Worm (Caenorhabditis elegans) whole organism, dauer: ENCODE results near the gene srg-64.

Experiments used
- unc-62 ChIP-seq: sonication (generic microtip); optimal IDR thresholded peaks from 2 replicates; lab custom pipeline; 2017; ENCODE audit warnings: missing biosample characterization, missing genetic modification reagents, missing genetic modification characterization

Gene srg-64

DNA sequence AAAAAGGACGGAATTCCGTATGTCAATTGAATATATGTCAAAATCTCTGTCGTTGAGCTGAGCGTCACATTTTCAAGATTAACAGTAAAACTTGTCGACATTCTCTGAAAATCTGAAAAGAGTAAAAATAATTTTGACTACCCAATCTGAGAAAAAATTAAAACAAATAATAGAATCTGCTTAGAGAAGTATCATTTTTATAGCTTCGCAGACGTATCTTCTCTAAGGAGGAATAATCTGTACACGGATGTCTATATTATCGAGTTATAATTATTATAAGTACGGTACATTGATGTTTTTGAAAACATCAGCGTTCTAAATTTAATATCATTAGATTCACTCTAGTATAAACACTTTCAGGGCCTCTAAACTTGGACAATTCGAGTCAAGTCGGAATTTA is at the start of gene srg-64:
srg-64 (minus strand) TSS at position 101 of the 400 bp plus-strand sequence.
- TF ChIP-seq unc-62 (GFP tag; lab: Kevin White, UChicago): no peak

DNA sequence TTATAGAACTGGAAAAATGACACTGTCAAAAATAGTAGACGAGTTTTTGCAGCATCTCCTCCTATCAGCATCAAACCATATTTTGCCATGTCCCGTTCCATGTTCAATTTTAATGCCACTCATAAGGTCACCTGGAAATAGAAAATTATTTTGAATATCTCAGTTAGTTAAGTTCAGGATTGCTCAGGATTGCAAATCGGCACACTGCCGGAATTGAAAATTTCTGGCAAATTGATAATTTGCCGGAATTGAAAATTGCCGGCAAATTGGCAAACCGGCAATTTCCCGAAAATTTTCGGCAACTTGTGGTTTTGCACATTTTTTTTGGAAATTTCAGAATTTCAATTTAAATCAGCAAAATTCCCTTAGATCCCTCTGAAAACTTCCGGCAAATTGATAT is 46.3 kb upstream of the srg-64 start, which contains the start of gene Y7A5A.5:
Y7A5A.5 (minus strand) TSS at position 101 of the 400 bp plus-strand sequence.
- TF ChIP-seq unc-62 (GFP tag; lab: Kevin White, UChicago): no peak

DNA sequence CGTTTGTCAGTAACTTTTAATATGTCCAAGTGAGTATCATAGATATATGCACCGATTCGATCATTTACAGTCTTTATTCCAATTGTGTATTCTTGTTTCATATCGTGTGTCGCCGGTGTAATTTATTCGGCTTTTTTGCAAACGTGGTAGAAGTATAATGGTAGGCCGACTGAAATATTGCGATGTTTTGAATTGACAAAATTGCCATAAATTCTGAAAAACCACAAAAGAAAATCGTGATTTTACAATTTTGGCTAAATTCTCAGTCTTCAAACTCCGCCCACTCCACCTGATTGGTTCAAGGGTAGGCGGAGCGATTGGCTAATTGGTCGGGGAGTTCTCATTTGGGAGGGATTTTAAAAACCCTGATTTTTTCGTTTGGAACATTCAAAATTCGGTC is 44.1 kb upstream of the srg-64 start, which contains the start of gene Y7A5A.3:
Y7A5A.3 (minus strand) TSS at position 101 of the 400 bp plus-strand sequence.
- no peak for TF ChIP-seq unc-62 (GFP tag; lab: Kevin White, UChicago)

DNA sequence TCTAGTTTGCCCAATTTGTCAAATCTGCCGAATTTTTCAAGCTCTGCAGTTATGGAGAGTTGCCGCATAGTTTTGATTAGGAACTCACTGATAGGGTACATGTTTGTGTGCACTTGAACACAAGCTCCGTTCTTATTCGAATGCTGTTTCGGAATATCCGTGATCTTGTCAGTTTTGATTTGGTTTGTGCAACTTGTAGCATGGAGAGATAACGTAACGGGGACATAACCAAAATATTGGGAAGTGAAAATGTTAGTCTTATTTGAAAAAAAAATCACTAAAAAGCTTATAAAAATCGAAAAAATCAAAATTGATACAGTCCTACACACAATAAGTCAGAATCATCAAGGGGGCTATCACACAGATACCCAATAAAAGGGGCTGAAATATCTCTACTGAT is 41.6 kb upstream of the srg-64 start, which contains the start of gene Y7A5A.24:
Y7A5A.24 (minus strand) TSS at position 101 of the 400 bp plus-strand sequence.
- TF ChIP-seq unc-62 (GFP tag; lab: Kevin White, UChicago): no peak

DNA sequence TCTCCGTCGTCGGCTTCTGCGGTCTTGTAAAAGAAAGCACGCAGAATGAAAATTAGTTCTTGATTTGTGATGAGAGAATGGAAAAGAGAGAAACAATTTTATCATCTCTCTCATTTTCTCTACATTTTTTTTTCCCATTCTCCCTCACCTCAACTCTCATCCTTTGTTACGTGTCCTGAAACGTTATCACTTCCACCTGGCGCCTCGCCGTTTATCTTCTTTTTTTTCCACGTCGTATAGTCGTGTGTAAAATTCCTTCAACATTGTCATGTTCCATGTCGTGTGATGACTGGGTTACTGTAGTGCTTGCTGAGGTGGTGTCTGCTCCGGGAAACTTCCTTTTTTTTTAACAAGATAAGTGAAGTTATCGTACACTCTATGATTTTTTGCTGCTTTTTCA is 39.1 kb upstream of the srg-64 start:
- no peak for TF ChIP-seq unc-62 (GFP tag; lab: Kevin White, UChicago)

DNA sequence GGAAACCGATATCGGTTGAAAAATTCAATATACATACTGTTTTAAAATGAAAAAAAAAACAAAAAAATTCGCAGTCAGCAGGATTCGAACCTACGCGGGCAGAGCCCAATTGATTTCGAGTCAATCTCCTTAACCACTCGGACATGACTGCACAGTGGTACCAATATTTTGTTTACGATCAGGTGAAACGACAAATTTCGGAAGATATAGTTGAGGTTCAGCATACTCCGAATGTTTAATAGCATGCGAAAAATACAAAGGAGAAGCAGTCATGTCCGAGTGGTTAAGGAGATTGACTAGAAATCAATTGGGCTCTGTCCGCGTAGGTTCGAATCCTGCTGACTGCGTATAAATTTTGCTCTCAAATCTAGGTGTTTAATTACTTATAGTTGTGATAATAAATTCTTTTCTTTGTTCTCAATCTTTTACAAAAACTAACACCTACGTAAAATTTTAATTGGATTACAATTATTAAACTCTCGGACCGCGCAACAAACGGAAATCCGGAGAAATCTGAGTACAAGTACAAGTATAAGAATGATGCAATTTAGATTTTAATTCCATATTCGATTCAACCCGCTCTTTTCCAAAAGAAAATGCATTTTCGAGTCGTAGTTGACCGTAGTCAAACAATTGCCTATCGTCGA is 33.0 kb upstream of the srg-64 start, which contains the start of gene Y7A5A.13:
Y7A5A.13 (plus strand) TSS at position 597 of the 647 bp plus-strand sequence.
- TF ChIP-seq unc-62 (GFP tag; lab: Kevin White, UChicago): no peak

DNA sequence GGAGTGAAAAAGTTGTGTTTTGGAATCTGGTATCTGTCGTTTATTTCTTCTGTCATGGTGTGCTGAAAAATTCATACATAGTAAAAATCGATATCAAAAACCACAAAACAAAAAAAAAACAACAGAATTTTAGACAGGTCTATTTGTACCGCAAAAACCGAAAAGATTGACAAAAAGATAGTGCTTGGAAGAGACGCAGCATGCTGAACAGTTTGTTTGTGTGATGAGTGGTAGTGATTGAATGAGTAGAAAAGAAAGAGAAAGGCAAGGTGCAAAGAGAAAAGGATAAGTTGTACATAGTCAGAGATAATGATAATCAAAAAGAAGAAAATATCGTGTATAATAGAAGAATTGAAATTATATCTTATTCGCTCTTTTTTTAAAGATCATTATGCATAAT is 32.2 kb upstream of the srg-64 start, which contains the start of gene Y7A5A.2:
Y7A5A.2 (minus strand) TSS at position 62 of the 400 bp plus-strand sequence.
- TF ChIP-seq unc-62 (GFP tag; lab: Kevin White, UChicago): no peak

DNA sequence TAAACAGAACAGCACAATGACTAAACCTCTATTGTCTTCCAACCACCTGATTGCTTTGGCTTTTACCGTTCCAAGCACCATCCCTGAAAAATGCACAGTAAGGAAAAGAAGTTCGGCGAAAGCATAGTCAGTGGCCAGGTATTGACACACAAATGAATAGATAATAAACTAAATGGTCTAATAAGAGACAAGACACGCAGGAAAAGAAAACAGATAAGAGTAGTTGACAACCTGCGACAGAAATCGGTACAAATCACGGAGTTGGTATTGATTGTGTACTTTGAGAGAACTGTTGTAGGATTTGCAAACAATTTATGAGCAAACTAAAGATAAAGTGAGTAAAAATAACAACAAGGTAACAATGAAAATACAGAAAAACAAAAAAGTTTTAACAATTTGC is 31.0 kb upstream of the srg-64 start, which contains the start of gene Y7A5A.1:
Y7A5A.1 (minus strand) TSS at position 83 of the 400 bp plus-strand sequence.
- no peak for TF ChIP-seq unc-62 (GFP tag; lab: Kevin White, UChicago)

DNA sequence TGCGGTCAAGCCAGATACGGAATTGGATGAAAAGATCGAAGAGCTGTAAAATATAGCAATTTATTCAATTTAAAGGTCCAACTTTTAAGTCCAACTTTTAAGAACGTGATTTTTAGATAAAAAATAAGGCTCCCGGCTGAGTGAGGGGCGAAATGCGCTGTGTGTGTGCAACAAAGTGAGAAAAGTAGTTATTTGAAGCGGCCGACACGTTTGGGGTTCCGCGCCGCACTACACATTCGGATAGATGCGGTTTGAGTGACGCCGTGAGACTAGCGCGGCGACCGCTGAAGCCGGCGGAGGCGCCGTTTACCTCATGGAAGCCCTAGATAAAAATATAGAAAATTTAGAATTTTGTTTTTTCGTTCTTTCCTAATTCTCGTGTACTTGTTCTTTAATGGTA is 30.4 kb upstream of the srg-64 start:
- no peak for TF ChIP-seq unc-62 (GFP tag; lab: Kevin White, UChicago)

DNA sequence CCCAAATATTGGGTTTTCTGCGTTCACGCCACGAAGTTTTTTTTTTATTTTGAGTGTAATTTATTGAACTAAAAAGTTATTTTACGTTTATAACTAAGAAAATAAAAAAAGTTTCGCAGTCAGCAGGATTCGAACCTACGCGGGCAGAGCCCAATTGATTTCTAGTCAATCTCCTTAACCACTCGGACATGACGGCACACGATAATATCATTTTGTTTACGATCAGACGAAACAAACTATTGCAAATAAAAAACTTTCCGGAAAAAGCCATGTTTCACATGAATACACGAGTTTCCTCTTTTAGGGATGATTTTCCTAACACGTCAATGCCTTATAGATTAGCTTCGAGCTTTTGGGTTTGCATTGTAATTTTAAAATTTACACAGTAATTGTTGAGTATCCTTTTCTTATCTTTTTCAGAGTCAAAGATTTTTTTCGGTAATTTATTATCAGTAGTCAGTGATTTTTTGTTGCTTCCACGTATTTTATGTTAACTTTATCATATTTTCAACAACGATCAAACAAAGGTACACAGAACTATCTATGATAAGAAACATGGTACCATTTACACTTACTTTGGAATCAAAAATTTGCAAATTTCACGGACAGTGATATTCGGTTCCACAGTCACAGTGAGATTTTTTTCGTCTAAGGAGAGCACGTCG is 29.6 kb upstream of the srg-64 start:
- TF ChIP-seq unc-62 (GFP tag; lab: Kevin White, UChicago): no peak

DNA sequence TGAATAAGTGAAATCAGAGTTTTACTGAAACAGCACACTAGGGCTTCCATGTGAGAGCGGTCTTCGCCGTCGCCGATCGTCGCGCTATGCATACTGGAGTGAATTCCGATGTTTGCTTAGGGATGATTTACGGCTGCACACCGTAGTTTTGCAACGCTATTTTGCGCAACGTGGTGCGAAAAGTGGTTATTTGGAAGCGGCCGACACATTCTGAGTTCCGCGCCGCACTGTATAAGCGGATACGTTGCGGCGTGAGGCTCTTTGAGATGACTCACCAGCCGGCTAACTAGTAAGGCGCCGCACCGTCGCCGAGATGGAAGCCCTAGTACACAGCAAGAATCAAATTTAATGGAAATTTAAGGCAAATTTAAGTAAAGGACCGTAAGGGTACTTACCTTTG is 28.1 kb upstream of the srg-64 start:
- no peak for TF ChIP-seq unc-62 (GFP tag; lab: Kevin White, UChicago)

DNA sequence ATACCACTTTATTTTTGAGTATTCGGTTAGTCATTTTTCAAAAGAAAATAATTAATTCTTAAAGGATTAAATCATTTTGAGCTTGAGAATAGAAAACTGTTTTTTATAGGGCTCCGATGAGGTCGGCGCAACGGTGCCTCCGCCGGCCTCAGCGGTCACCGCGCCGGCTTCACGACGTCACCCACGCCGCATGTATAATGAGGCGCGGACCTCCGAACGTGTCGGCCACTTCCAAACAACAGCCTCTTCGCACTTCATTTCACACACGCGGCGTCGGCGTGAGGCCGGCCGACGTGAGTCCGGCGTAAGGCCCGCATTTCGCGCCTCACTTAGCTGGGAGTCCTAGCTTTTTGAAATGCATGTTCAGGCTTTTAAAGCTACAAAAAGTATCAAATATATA is 26.4 kb upstream of the srg-64 start:
- TF ChIP-seq unc-62 (GFP tag; lab: Kevin White, UChicago): no peak

DNA sequence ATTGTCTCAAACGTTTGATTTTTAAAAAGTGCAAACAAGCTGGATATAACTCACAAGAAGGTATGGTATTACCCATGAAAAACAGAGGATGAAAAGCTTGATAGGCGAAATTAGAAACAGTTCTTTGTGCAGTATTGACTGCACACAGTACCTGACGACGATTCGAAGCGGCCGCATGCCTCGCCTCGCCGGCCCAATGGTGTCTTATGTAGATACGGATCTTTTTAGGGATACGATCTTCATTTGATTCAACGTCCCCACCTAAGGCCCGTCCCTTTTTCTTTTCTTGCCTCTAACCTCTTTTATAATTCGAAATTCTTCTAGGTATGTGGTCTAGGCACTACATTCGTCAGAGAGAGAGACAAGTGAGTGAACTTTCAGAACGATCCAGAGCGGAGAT is 25.7 kb upstream of the srg-64 start, which contains the start of gene bus-17:
bus-17 (minus strand) TSS at position 208 of the 400 bp plus-strand sequence.
- TF ChIP-seq unc-62 (GFP tag; lab: Kevin White, UChicago): no peak

DNA sequence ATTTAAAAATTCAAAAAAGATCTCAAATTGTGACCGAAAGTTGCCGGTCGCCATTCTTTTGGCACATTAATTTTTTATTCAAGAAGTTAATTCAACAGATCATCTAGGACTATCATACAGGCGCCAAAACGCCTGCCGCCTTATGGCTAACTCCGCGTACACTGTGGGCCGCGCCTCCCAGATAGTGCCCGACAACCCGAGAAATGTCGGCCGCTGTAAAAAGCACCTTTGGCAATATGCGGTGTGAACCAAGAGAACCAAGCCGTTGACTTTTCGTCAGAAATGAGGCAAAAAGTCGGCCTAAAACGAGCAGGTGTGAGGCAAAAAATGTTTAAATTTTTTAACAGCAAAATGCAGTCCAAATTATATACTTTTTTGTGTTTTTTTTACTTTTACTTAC is 18.8 kb upstream of the srg-64 start:
- no peak for TF ChIP-seq unc-62 (GFP tag; lab: Kevin White, UChicago)

DNA sequence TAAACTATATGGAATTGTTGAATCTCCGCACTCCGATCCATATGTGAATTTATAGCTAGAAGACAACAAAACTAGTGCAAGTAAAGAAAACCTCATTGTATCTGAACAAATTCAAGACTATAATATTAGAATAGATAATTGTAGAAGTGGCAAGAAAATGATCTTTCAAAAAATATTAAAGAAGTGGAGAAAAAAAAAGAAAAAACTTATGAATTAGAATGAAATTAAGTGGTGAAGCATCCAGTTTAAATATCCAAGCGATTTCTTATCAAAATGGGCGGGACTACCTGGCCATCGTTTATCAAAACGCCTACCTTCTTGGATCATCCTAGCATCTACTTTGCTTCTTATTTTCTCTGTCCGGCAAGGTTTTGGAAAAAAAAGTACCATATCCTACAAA is 16.7 kb upstream of the srg-64 start, which contains the start of gene wrt-4:
wrt-4 (minus strand) TSS at position 101 of the 400 bp plus-strand sequence.
- no peak for TF ChIP-seq unc-62 (GFP tag; lab: Kevin White, UChicago)

DNA sequence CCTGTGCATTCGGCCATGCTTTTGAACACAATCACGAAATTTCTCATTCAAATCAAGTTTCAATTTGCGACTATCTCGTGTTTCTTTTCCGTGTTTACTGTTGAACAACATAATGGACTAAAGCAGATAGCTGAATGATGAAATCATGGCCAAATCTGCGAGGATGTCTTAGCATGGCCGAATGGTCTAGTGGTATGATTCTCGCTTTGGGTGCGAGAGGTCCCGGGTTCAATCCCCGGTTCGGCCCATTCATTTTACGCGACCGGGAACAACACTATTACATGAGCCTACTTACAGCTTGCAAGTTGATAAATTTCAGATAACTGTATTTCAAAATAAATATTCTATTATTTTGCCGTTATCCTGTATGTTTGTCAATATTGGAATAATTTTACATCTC is 10.8 kb upstream of the srg-64 start:
- no peak for TF ChIP-seq unc-62 (GFP tag; lab: Kevin White, UChicago)
